Worm (Caenorhabditis elegans) whole organism, L2 larva: ENCODE measurements around the gene F34D10.4.

ENCODE experiments used
- lin-13 ChIP-seq: fragments of 150-350 bp; optimal IDR thresholded peaks from 2 replicates; lab custom pipeline; 2014; ENCODE audit warnings: missing biosample characterization, missing genetic modification reagents, missing genetic modification characterization
- skn-1 ChIP-seq: sonication (generic microtip); optimal IDR thresholded peaks from 2 replicates; lab custom pipeline; 2017; ENCODE audit warnings: missing biosample characterization, missing genetic modification characterization
- sma-3 ChIP-seq: sonication (generic microtip); optimal IDR thresholded peaks from 2 replicates; lab custom pipeline; 2016; ENCODE audit warnings: missing genetic modification reagents, missing genetic modification characterization, missing compliant biosample characterization
- snpc-4 ChIP-seq: fragments of 150-350 bp; optimal IDR thresholded peaks from 2 replicates; lab custom pipeline; 2014; ENCODE audit warnings: missing biosample characterization, missing genetic modification characterization
- unc-55 ChIP-seq: fragments of 150-350 bp; sonication (generic microtip); optimal IDR thresholded peaks from 3 replicates; lab custom pipeline; 2014; ENCODE audit warnings: missing biosample characterization, missing genetic modification reagents, missing genetic modification characterization

DNA sequence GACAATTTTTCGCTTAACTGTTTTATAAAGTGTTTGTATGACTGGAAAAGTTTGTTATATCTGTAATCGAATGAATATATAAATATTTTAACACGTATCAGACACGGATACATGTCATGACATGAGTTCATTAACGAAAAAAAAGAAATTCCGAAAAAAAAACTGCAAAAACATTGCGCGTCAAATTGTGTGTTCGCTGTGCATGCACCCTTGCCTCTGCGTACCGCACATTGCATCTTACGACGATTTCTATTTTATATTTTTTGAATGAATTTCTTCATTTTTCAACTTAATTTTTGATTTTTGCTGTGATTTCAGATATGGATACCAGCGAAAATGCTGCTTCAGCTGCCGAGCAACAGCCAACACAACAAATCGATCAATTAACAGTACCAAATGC is 31.4 kb upstream of the F34D10.4 start, which contains the start of gene wdr-5.1:
- TF ChIP-seq skn-1 (no peak), sma-3 (GFP tag; lab: Kevin White, UChicago) (peak; percentile 21), lin-13 (GFP tag; lab: Kevin White, UChicago) (peak; percentile 55), snpc-4 (tag; lab: Kevin White, UChicago) (no peak), unc-55 (GFP tag; lab: Kevin White, UChicago) (peak; percentile 44)
